Fruit fly (Drosophila melanogaster) whole organism, embryonic: ENCODE results near the gene Alp9.

Source experiments
- Aef1 ChIP-seq: fragments of 200-800 bp; sonication (Bioruptor generic); IDR thresholded peaks from 3 replicates; pipeline ENCODE4 v1.3.6; 2022; ENCODE audit warnings: missing biosample characterization, missing genetic modification characterization
- Antp ChIP-seq: fragments of 200-800 bp; sonication (Bioruptor generic); optimal IDR thresholded peaks from 3 replicates; lab custom pipeline; 2016; ENCODE audit warnings: missing biosample characterization, missing genetic modification characterization
- BEAF-32 ChIP-seq: fragments of 200-800 bp; sonication (Bioruptor generic); optimal IDR thresholded peaks from 3 replicates; lab custom pipeline; 2017; ENCODE audit warnings: missing biosample characterization, missing genetic modification characterization, mild to moderate bottlenecking, moderate library complexity, missing genetic modification reagents
- BtbVII ChIP-seq: fragments of 200-800 bp; sonication (Bioruptor generic); optimal IDR thresholded peaks from 3 replicates; lab custom pipeline; 2017; ENCODE audit warnings: missing biosample characterization, mild to moderate bottlenecking, missing genetic modification characterization
- Bteb2 ChIP-seq: fragments of 200-800 bp; sonication (Bioruptor generic); optimal IDR thresholded peaks from 2 replicates; lab custom pipeline; 2016; ENCODE audit warnings: missing biosample characterization, missing genetic modification characterization
- CG10147 ChIP-seq: fragments of 200-800 bp; sonication (Bioruptor generic); optimal IDR thresholded peaks from 2 replicates; lab custom pipeline; 2019; ENCODE audit warnings: missing biosample characterization, mild to moderate bottlenecking, missing genetic modification characterization, moderate library complexity
- CG10274 ChIP-seq: fragments of 200-800 bp; sonication (Bioruptor generic); optimal IDR thresholded peaks from 3 replicates; lab custom pipeline; 2017; ENCODE audit warnings: missing biosample characterization, mild to moderate bottlenecking, missing genetic modification characterization
- CG10431 ChIP-seq: fragments of 200-800 bp; sonication (Bioruptor generic); optimal IDR thresholded peaks from 3 replicates; lab custom pipeline; 2018; ENCODE audit warnings: missing biosample characterization, mild to moderate bottlenecking, missing genetic modification characterization
- CG11504 ChIP-seq: fragments of 200-800 bp; sonication (Bioruptor generic); optimal IDR thresholded peaks from 3 replicates; lab custom pipeline; 2019; ENCODE audit warnings: missing biosample characterization, mild to moderate bottlenecking, missing genetic modification characterization, moderate library complexity
- CG13775 ChIP-seq: fragments of 200-800 bp; sonication (Bioruptor generic); optimal IDR thresholded peaks from 3 replicates; lab custom pipeline; 2017; ENCODE audit warnings: missing biosample characterization, mild to moderate bottlenecking, missing genetic modification characterization
- CG14710 ChIP-seq: fragments of 200-800 bp; sonication (Bioruptor generic); optimal IDR thresholded peaks from 3 replicates; lab custom pipeline; 2019; ENCODE audit warnings: missing biosample characterization, mild to moderate bottlenecking, missing genetic modification characterization, moderate library complexity
- CG1529 ChIP-seq: fragments of 200-800 bp; sonication (Bioruptor generic); optimal IDR thresholded peaks from 3 replicates; lab custom pipeline; 2018; ENCODE audit warnings: missing biosample characterization, missing genetic modification characterization
- CG15601 ChIP-seq: fragments of 200-800 bp; sonication (Bioruptor generic); optimal IDR thresholded peaks from 3 replicates; lab custom pipeline; 2019; ENCODE audit warnings: missing biosample characterization, mild to moderate bottlenecking, missing genetic modification characterization, moderate library complexity
- CG16815 ChIP-seq: fragments of 200-800 bp; sonication (Bioruptor generic); optimal IDR thresholded peaks from 3 replicates; lab custom pipeline; 2017; ENCODE audit warnings: missing biosample characterization, mild to moderate bottlenecking, missing genetic modification characterization
- CG2202 ChIP-seq: fragments of 200-800 bp; sonication (Bioruptor generic); optimal IDR thresholded peaks from 2 replicates; lab custom pipeline; 2018; ENCODE audit warnings: missing biosample characterization, mild to moderate bottlenecking, missing genetic modification characterization
- CG2678 ChIP-seq: fragments of 200-800 bp; sonication (Bioruptor generic); optimal IDR thresholded peaks from 3 replicates; lab custom pipeline; 2019; ENCODE audit warnings: missing biosample characterization, mild to moderate bottlenecking, missing genetic modification characterization, moderate library complexity
- CG30431 ChIP-seq: fragments of 200-800 bp; sonication (Bioruptor generic); optimal IDR thresholded peaks from 2 replicates; lab custom pipeline; 2017; ENCODE audit warnings: missing biosample characterization, missing genetic modification characterization
- CG33213 ChIP-seq: fragments of 200-800 bp; sonication (Bioruptor generic); optimal IDR thresholded peaks from 3 replicates; lab custom pipeline; 2016; ENCODE audit warnings: missing biosample characterization, missing genetic modification characterization
- CG34376 ChIP-seq: fragments of 200-800 bp; sonication (Bioruptor generic); optimal IDR thresholded peaks from 2 replicates; lab custom pipeline; 2018; ENCODE audit warnings: missing biosample characterization, mild to moderate bottlenecking, missing genetic modification characterization
- CG3847 ChIP-seq: fragments of 200-800 bp; sonication (Bioruptor generic); IDR thresholded peaks from 2 replicates; pipeline ENCODE4 v1.3.6; 2022; ENCODE audit warnings: missing biosample characterization, missing genetic modification characterization
- CG6254 ChIP-seq: fragments of 200-800 bp; sonication (Bioruptor generic); optimal IDR thresholded peaks from 3 replicates; lab custom pipeline; 2017; ENCODE audit warnings: mild to moderate bottlenecking, missing biosample characterization, missing genetic modification reagents, missing genetic modification characterization
- CG9437 ChIP-seq: fragments of 200-800 bp; sonication (Bioruptor generic); optimal IDR thresholded peaks from 2 replicates; lab custom pipeline; 2018; ENCODE audit warnings: missing biosample characterization, mild to moderate bottlenecking, missing genetic modification characterization
- CG9727 ChIP-seq: fragments of 200-800 bp; sonication (Bioruptor generic); optimal IDR thresholded peaks from 3 replicates; lab custom pipeline; 2017; ENCODE audit warnings: missing biosample characterization, mild to moderate bottlenecking, missing genetic modification characterization
- Doc2 ChIP-seq: fragments of 200-800 bp; sonication (Bioruptor generic); IDR thresholded peaks from 2 replicates; pipeline ENCODE4 v1.3.6; 2022; ENCODE audit warnings: missing biosample characterization, missing genetic modification characterization
- Eip74EF ChIP-seq, 2 experiments: fragments of 200-800 bp in 1 of 2; fragments of >200 bp in 1 of 2; sonication (Bioruptor generic) in 1 of 2; optimal IDR thresholded peaks; 2 replicates each; lab custom pipeline; 2017 to 2019; ENCODE audit warnings: missing biosample characterization in 2 of 2, missing genetic modification characterization in 2 of 2, mild to moderate bottlenecking in 1 of 2, moderate library complexity in 1 of 2
- H15 ChIP-seq: fragments of 200-800 bp; sonication (Bioruptor generic); IDR thresholded peaks from 3 replicates; pipeline ENCODE4 v1.3.6; 2022; ENCODE audit warnings: missing biosample characterization, missing genetic modification characterization
- HLHmδ ChIP-seq: fragments of 200-800 bp; sonication (Bioruptor generic); optimal IDR thresholded peaks from 2 replicates; lab custom pipeline; 2018; ENCODE audit warnings: missing biosample characterization, mild to moderate bottlenecking, missing genetic modification characterization, moderate library complexity
- HmgD ChIP-seq: fragments of 200-800 bp; sonication (Bioruptor generic); optimal IDR thresholded peaks from 3 replicates; lab custom pipeline; 2016; ENCODE audit warnings: missing biosample characterization, missing genetic modification characterization
- Hmx ChIP-seq: fragments of 200-800 bp; sonication (Bioruptor generic); optimal IDR thresholded peaks from 2 replicates; lab custom pipeline; 2016; ENCODE audit warnings: missing biosample characterization, missing genetic modification characterization
- Hr3 ChIP-seq: fragments of 200-800 bp; sonication (Bioruptor generic); optimal IDR thresholded peaks from 3 replicates; lab custom pipeline; 2016; ENCODE audit warnings: missing biosample characterization, missing genetic modification characterization
- MESR4 ChIP-seq: fragments of 200-800 bp; sonication (Bioruptor generic); optimal IDR thresholded peaks from 2 replicates; lab custom pipeline; 2018; ENCODE audit warnings: missing biosample characterization, mild to moderate bottlenecking, missing genetic modification characterization, moderate library complexity
- Myb ChIP-seq: fragments of 200-800 bp; sonication (Bioruptor generic); optimal IDR thresholded peaks from 2 replicates; lab custom pipeline; 2016; ENCODE audit warnings: missing biosample characterization, missing genetic modification characterization
- Optix ChIP-seq: fragments of 200-800 bp; sonication (Bioruptor generic); IDR thresholded peaks from 3 replicates; pipeline ENCODE4 v1.3.6; 2022; ENCODE audit warnings: missing biosample characterization, missing genetic modification characterization
- Side ChIP-seq: fragments of 200-800 bp; sonication (Bioruptor generic); optimal IDR thresholded peaks from 2 replicates; lab custom pipeline; 2016; ENCODE audit warnings: missing biosample characterization, missing genetic modification characterization
- Sox100B ChIP-seq: fragments of 200-800 bp; sonication (Bioruptor generic); optimal IDR thresholded peaks from 3 replicates; lab custom pipeline; 2018; ENCODE audit warnings: missing biosample characterization, mild to moderate bottlenecking, missing genetic modification characterization
- Sry-β ChIP-seq: fragments of 200-800 bp; sonication (Bioruptor generic); optimal IDR thresholded peaks from 2 replicates; lab custom pipeline; 2018; ENCODE audit warnings: missing biosample characterization, mild to moderate bottlenecking, missing genetic modification characterization, moderate library complexity
- Tbp ChIP-seq: fragments of >200 bp; optimal IDR thresholded peaks from 2 replicates; lab custom pipeline; 2018; ENCODE audit warnings: missing biosample characterization, missing genetic modification characterization
- Usf ChIP-seq: fragments of 200-800 bp; sonication (Bioruptor generic); optimal IDR thresholded peaks from 2 replicates; lab custom pipeline; 2017; ENCODE audit warnings: missing genotype, missing biosample characterization, missing genetic modification characterization
- ap ChIP-seq: fragments of 200-800 bp; sonication (Bioruptor generic); IDR thresholded peaks from 2 replicates; pipeline ENCODE4 v1.3.6; 2022; ENCODE audit warnings: missing biosample characterization, missing genetic modification characterization
- br ChIP-seq: fragments of >200 bp; optimal IDR thresholded peaks from 2 replicates; lab custom pipeline; 2017
- chinmo ChIP-seq: fragments of 200-800 bp; sonication (Bioruptor generic); IDR thresholded peaks from 4 replicates; pipeline ENCODE4 v1.3.6; 2022; ENCODE audit warnings: missing biosample characterization, missing genetic modification characterization; ENCODE audit not compliant: partially characterized antibody
- chm ChIP-seq: fragments of 200-800 bp; sonication (Bioruptor generic); IDR thresholded peaks from 2 replicates; pipeline ENCODE4 v1.3.6; 2022; ENCODE audit warnings: missing biosample characterization, missing genetic modification characterization
- dysf ChIP-seq: fragments of 200-800 bp; sonication (Bioruptor generic); IDR thresholded peaks from 3 replicates; pipeline ENCODE4 v1.3.6; 2022; ENCODE audit warnings: missing biosample characterization, missing genetic modification characterization
- gsb-n ChIP-seq: fragments of 200-800 bp; sonication (Bioruptor generic); optimal IDR thresholded peaks from 3 replicates; lab custom pipeline; 2018; ENCODE audit warnings: missing biosample characterization, mild to moderate bottlenecking, missing genetic modification characterization
- h ChIP-seq: fragments of >200 bp; optimal IDR thresholded peaks from 2 replicates; lab custom pipeline; 2017
- hth ChIP-seq: fragments of >200 bp; optimal IDR thresholded peaks from 2 replicates; lab custom pipeline; 2017; ENCODE audit warnings: inconsistent platforms
- insv ChIP-seq, 2 experiments: fragments of 200-800 bp; sonication (Bioruptor generic); optimal IDR thresholded peaks; 3 replicates each; lab custom pipeline; 2016 to 2018; ENCODE audit warnings: missing biosample characterization in 2 of 2, missing genetic modification characterization in 2 of 2
- lbe ChIP-seq: fragments of 200-800 bp; sonication (Bioruptor generic); optimal IDR thresholded peaks from 2 replicates; lab custom pipeline; 2016; ENCODE audit warnings: missing biosample characterization, mild to moderate bottlenecking, missing genetic modification characterization
- wor ChIP-seq: fragments of 200-800 bp; sonication (Bioruptor generic); IDR thresholded peaks from 2 replicates; pipeline ENCODE4 v1.3.6; 2022; ENCODE audit warnings: missing biosample characterization, missing genetic modification characterization

The Alp9 gene

DNA sequence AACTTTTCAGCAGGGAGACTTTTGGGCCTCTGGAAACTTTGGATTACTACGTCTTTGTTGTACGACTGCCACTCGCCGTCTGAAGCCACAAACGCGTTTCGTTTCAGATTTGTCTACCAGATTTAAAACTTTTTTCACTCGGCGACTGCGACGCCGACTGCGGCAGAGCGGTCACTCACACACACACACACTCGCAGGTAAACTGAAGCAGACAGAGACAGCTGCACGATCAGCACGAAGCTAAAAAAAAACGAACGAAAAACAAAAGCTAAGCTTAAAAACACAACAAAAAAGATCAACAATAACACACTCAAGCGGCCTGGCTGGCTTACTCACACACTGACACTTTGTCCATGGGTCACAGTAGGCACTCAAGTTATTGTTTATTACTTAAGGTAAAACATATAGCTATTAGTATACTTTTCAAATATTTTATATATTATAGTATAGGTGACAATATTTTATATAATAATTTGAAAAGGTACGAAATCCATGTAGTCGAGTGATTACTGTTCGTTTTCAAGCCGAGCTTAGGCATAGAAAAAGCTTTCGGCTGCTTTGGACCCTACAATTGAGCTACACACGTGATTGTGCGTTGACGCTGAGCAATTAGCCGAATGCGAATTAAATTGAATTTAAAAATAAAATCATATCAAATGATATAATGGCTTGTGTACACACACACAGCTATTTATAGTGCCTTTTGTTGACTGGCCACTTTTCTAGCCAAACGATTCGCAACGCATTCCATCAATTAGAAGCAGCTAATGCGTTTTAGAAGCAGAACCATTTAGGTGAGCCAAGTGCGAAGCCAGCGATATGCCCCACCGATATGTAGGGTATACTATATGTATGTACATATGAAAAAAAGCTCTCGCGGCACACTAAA is 17.8 kb upstream of the Alp9 start, which contains the start of gene Msr-110 (continued):
- peak; percentile 84 for TF ChIP-seq Optix
- TF ChIP-seq ap = peak; percentile 65
- no peak for TF ChIP-seq HmgD (GFP tag; lab: Kevin White, UChicago)
- TF ChIP-seq CG2202 = no peak
- peak; percentile 58 for TF ChIP-seq Usf (GFP tag; lab: Kevin White, UChicago)
- peak; percentile 86 for TF ChIP-seq Aef1 (GFP tag; lab: Robert Waterston, UW)
- peak; percentile 95 for TF ChIP-seq dysf (GFP tag; lab: Robert Waterston, UW)
- TF ChIP-seq Hmx (GFP tag; lab: Kevin White, UChicago) = peak; percentile 37
- TF ChIP-seq CG34376 = peak; percentile 84
- TF ChIP-seq Hr3 = peak; percentile 84
- TF ChIP-seq Eip74EF (GFP tag; optimal IDR thresholded peaks at IDR 0.05; lab: Kevin White, UChicago) = peak in 1 of 2 experiments; percentile 86
- TF ChIP-seq Tbp (GFP tag; lab: Kevin White, UChicago) = no peak
- TF ChIP-seq CG3847 (GFP tag; lab: Robert Waterston, UW) = peak; percentile 85
- peak; percentile 77 for TF ChIP-seq gsb-n (tag; lab: Kevin White, UChicago)
- no peak for TF ChIP-seq h
- TF ChIP-seq CG10431 (GFP tag; lab: Kevin White, UChicago) = peak; percentile 54
- peak; percentile 94 for TF ChIP-seq CG11504 (tag; lab: Kevin White, UChicago)
- TF ChIP-seq CG13775 (GFP tag; lab: Kevin White, UChicago) = peak; percentile 72
- TF ChIP-seq chinmo (GFP tag; lab: Robert Waterston, UW) = peak; percentile 82; the same call in 1 of the 4 replicates
- peak; percentile 4 for TF ChIP-seq BEAF-32
- TF ChIP-seq CG30431 (GFP tag; lab: Kevin White, UChicago) = peak; percentile 67
- TF ChIP-seq CG1529 (GFP tag; lab: Kevin White, UChicago) = peak; percentile 73
- TF ChIP-seq Doc2 (GFP tag; lab: Robert Waterston, UW) = peak; percentile 81
- TF ChIP-seq CG2678 (tag; lab: Kevin White, UChicago) = peak; percentile 96
- peak; percentile 94 for TF ChIP-seq Sox100B (GFP tag; lab: Kevin White, UChicago)
- TF ChIP-seq insv (GFP tag; optimal IDR thresholded peaks at IDR 0.05; lab: Kevin White, UChicago) = peak in 1 of 2 experiments; percentile 40
- peak; percentile 70 for TF ChIP-seq CG14710 (tag; lab: Kevin White, UChicago)
- peak; percentile 84 for TF ChIP-seq H15 (GFP tag; lab: Robert Waterston, UW)
- TF ChIP-seq CG6254 = peak; percentile 71
- TF ChIP-seq Antp (GFP tag; lab: Kevin White, UChicago) = peak; percentile 71
- TF ChIP-seq hth (lab: Kevin White, UChicago) = no peak
- peak; percentile 56 for TF ChIP-seq Myb (GFP tag; lab: Kevin White, UChicago)
- TF ChIP-seq HLHmδ (GFP tag; lab: Kevin White, UChicago) = no peak
- peak; percentile 58 for TF ChIP-seq lbe (GFP tag; lab: Kevin White, UChicago)
- TF ChIP-seq Bteb2 (GFP tag; lab: Kevin White, UChicago) = peak; percentile 52
- peak; percentile 75 for TF ChIP-seq CG16815
- peak; percentile 88 for TF ChIP-seq wor (GFP tag; lab: Robert Waterston, UW)
- peak; percentile 28; the same call in 1 of the 2 replicates for TF ChIP-seq chm (GFP tag; lab: Robert Waterston, UW)
- peak; percentile 85 for TF ChIP-seq BtbVII (GFP tag; lab: Kevin White, UChicago)
- TF ChIP-seq CG10274 (GFP tag; lab: Kevin White, UChicago) = peak; percentile 96
- TF ChIP-seq Sry-β = peak; percentile 6
- peak; percentile 80 for TF ChIP-seq CG9437
- no peak for TF ChIP-seq MESR4 (GFP tag; lab: Kevin White, UChicago)
- peak; percentile 77 for TF ChIP-seq CG9727 (GFP tag; lab: Kevin White, UChicago)
- TF ChIP-seq CG15601 = peak; percentile 84
- TF ChIP-seq CG10147 (GFP tag; lab: Kevin White, UChicago) = peak; percentile 85
- TF ChIP-seq br (lab: Kevin White, UChicago) = no peak
- TF ChIP-seq Side (GFP tag; lab: Kevin White, UChicago) = peak; percentile 48
- peak; percentile 32 for TF ChIP-seq CG33213 (GFP tag; lab: Kevin White, UChicago)
